Worm (Caenorhabditis elegans) whole organism, midembryonic: ENCODE results near the gene fkh-2.

Experiments
- T22C8.4 ChIP-seq: fragments of 200-800 bp; sonication (Bioruptor generic); IDR thresholded peaks from 2 replicates; pipeline ENCODE4 v1.3.6; 2022; ENCODE audit warnings: missing genetic modification characterization, missing compliant biosample characterization
- cog-1 ChIP-seq: sonication (generic microtip); optimal IDR thresholded peaks from 2 replicates; lab custom pipeline; 2016; ENCODE audit warnings: missing genetic modification characterization, missing compliant biosample characterization
- flt-1 ChIP-seq: fragments of 200-800 bp; sonication (Bioruptor generic); IDR thresholded peaks from 2 replicates; pipeline ENCODE4 v1.3.6; 2022; ENCODE audit warnings: missing genetic modification characterization, missing compliant biosample characterization
- klf-2 ChIP-seq: fragments of 200-800 bp; sonication (Bioruptor generic); conservative IDR thresholded peaks from 2 replicates; pipeline ENCODE4 v1.3.6; 2022; ENCODE audit warnings: missing genetic modification reagents, missing genetic modification characterization, missing compliant biosample characterization
- ref-1 ChIP-seq: fragments of 200-800 bp; sonication (Bioruptor generic); conservative IDR thresholded peaks from 2 replicates; pipeline ENCODE4 v1.3.6; 2022; ENCODE audit warnings: missing genetic modification reagents, missing genetic modification characterization, missing compliant biosample characterization

- TF ChIP-seq klf-2 (GFP tag; lab: Robert Waterston, UW) (no peak), flt-1 (no peak), ref-1 (GFP tag; lab: Robert Waterston, UW) (no peak), T22C8.4 (GFP tag; lab: Robert Waterston, UW) (no peak), cog-1 (no peak)
Measured at ce11 chrX:3781040-3781439, 38.9 kb upstream of the fkh-2 start, which contains the start of gene marg-1.
